Worm (Caenorhabditis elegans) whole organism, mixed stage, embryonic: ENCODE results near the gene unc-83.

Experiments
- elt-1 ChIP-seq: sonication (generic microtip); optimal IDR thresholded peaks from 2 replicates; lab custom pipeline; 2017; ENCODE audit warnings: missing genetic modification characterization, mild to moderate bottlenecking, missing compliant biosample characterization, antibody characterized with exemption, moderate library complexity, borderline replicate concordance; ENCODE audit not compliant: insufficient read depth
- elt-3 ChIP-seq: fragments of 150-350 bp; optimal IDR thresholded peaks from 2 replicates; lab custom pipeline; 2014; ENCODE audit warnings: missing biosample characterization, missing genetic modification characterization
- lin-13 ChIP-seq: fragments of 150-350 bp; optimal IDR thresholded peaks from 2 replicates; lab custom pipeline; 2014; ENCODE audit warnings: missing biosample characterization, missing genetic modification characterization
- mep-1 ChIP-seq: fragments of 150-350 bp; optimal IDR thresholded peaks from 2 replicates; lab custom pipeline; 2017; ENCODE audit warnings: missing biosample characterization, missing genetic modification reagents, missing genetic modification characterization, inconsistent platforms
- nhr-12 ChIP-seq: fragments of 150-350 bp; optimal IDR thresholded peaks from 2 replicates; lab custom pipeline; 2014; ENCODE audit warnings: missing biosample characterization, missing genetic modification characterization
- nhr-237 ChIP-seq: fragments of 150-350 bp; optimal IDR thresholded peaks from 2 replicates; lab custom pipeline; 2014; ENCODE audit warnings: missing biosample characterization, missing genetic modification characterization
- nhr-28 ChIP-seq: fragments of 150-350 bp; optimal IDR thresholded peaks from 2 replicates; lab custom pipeline; 2014; ENCODE audit warnings: missing biosample characterization, missing genetic modification characterization
- nhr-76 ChIP-seq: sonication (generic microtip); optimal IDR thresholded peaks from 2 replicates; lab custom pipeline; 2017; ENCODE audit warnings: missing biosample characterization, missing genetic modification characterization
- pha-4 ChIP-seq: fragments of 150-350 bp; optimal IDR thresholded peaks from 2 replicates; lab custom pipeline; 2018; ENCODE audit warnings: missing biosample characterization, missing genetic modification reagents, missing genetic modification characterization
- unc-39 ChIP-seq: fragments of 150-350 bp; optimal IDR thresholded peaks from 2 replicates; lab custom pipeline; 2014; ENCODE audit warnings: missing biosample characterization, missing genetic modification characterization
- unc-62 ChIP-seq: fragments of 150-350 bp; optimal IDR thresholded peaks from 2 replicates; lab custom pipeline; 2014; ENCODE audit warnings: missing biosample characterization, missing genetic modification reagents, missing genetic modification characterization
- ztf-11 ChIP-seq: fragments of 150-350 bp; optimal IDR thresholded peaks from 2 replicates; lab custom pipeline; 2014; ENCODE audit warnings: missing biosample characterization, missing genetic modification characterization

DNA sequence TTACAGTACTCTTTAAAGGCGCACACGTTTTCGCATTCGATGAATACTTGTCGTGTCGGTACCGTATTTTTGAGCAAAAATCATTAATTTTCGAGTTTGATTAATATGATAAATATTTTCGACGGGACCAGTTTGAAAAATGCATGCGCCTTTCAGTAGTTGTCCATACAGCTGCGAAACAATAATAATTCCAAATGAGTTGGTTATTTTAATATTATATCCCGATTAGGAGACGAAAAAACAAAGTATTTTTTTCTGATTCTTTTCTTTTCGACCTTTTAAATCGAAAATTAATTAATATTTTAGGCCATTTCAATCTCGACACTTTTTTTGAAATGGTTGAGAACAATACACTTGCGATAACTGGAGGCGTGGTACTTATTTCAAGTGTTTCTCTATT lies 26.3 kb upstream of the unc-83 start, which contains the start of gene T05H4.4:
- TF ChIP-seq nhr-28 (tag; lab: Kevin White, UChicago), result no peak
- TF ChIP-seq nhr-237 (tag; lab: Kevin White, UChicago), result no peak
- TF ChIP-seq unc-62 (GFP tag; lab: Kevin White, UChicago), result no peak
- no peak for TF ChIP-seq mep-1 (tag; lab: Kevin White, UChicago)
- TF ChIP-seq lin-13, result no peak
- no peak for TF ChIP-seq nhr-76
- TF ChIP-seq ztf-11, result no peak
- TF ChIP-seq nhr-12 (tag; lab: Kevin White, UChicago), result no peak
- TF ChIP-seq elt-3 (tag; lab: Kevin White, UChicago), result no peak
- TF ChIP-seq elt-1 (tag; lab: Kevin White, UChicago), result no peak
- TF ChIP-seq pha-4 (tag; lab: Kevin White, UChicago), result no peak
- TF ChIP-seq unc-39, result no peak
